Worm (Caenorhabditis elegans) whole organism, L3 larva: Measurements from ENCODE around the gene C50F7.9.

ENCODE experiments used
- R02D3.7 ChIP-seq: fragments of 150-350 bp; optimal IDR thresholded peaks from 2 replicates; lab custom pipeline; 2014; ENCODE audit warnings: missing biosample characterization, missing genetic modification characterization
- ZK546.5 ChIP-seq: sonication (generic microtip); optimal IDR thresholded peaks from 2 replicates; lab custom pipeline; 2017; ENCODE audit warnings: missing biosample characterization, missing genetic modification characterization
- aly-2 ChIP-seq: fragments of 150-350 bp; optimal IDR thresholded peaks from 2 replicates; lab custom pipeline; 2014; ENCODE audit warnings: missing biosample characterization, missing genetic modification characterization
- ama-1 ChIP-seq: fragments of 150-350 bp; optimal IDR thresholded peaks from 2 replicates; lab custom pipeline; 2018
- ceh-16 ChIP-seq: sonication (generic microtip); optimal IDR thresholded peaks from 2 replicates; lab custom pipeline; 2017; ENCODE audit warnings: missing biosample characterization, missing genetic modification characterization
- ceh-28 ChIP-seq: fragments of 150-350 bp; optimal IDR thresholded peaks from 2 replicates; lab custom pipeline; 2014; ENCODE audit warnings: missing biosample characterization, missing genetic modification reagents, missing genetic modification characterization
- ceh-82 ChIP-seq: fragments of 150-350 bp; optimal IDR thresholded peaks from 2 replicates; lab custom pipeline; 2014; ENCODE audit warnings: missing biosample characterization, missing genetic modification characterization
- ceh-9 ChIP-seq: sonication (generic microtip); optimal IDR thresholded peaks from 2 replicates; lab custom pipeline; 2018; ENCODE audit warnings: missing biosample characterization, missing genetic modification characterization
- daf-12 ChIP-seq: fragments of 150-350 bp; optimal IDR thresholded peaks from 2 replicates; lab custom pipeline; 2014; ENCODE audit warnings: missing biosample characterization, missing genetic modification reagents, missing genetic modification characterization
- egl-27 ChIP-seq: sonication (generic microtip); optimal IDR thresholded peaks from 4 replicates; lab custom pipeline; 2017; ENCODE audit warnings: missing biosample characterization, missing genetic modification reagents, missing genetic modification characterization
- elt-2 ChIP-seq: sonication (generic microtip); optimal IDR thresholded peaks from 2 replicates; lab custom pipeline; 2016; ENCODE audit warnings: missing genetic modification reagents, mild to moderate bottlenecking, missing genetic modification characterization, missing compliant biosample characterization
- elt-3 ChIP-seq, 3 experiments: fragments of 150-350 bp in 1 of 3; sonication (generic microtip) in 2 of 3; optimal IDR thresholded peaks; 2 replicates in 2 of 3; 4 replicates in 1 of 3; lab custom pipeline; 2014 to 2017; ENCODE audit warnings: missing biosample characterization in 3 of 3, missing genetic modification characterization in 3 of 3
- eor-1 ChIP-seq, 2 experiments: fragments of 150-350 bp; optimal IDR thresholded peaks; 2 replicates each; lab custom pipeline; 2014 to 2018; ENCODE audit warnings: missing biosample characterization in 2 of 2, missing genetic modification characterization in 2 of 2
- fkh-2 ChIP-seq: fragments of 150-350 bp; optimal IDR thresholded peaks from 2 replicates; lab custom pipeline; 2014; ENCODE audit warnings: missing biosample characterization, missing genetic modification reagents, missing genetic modification characterization
- fos-1 ChIP-seq: fragments of 150-350 bp; optimal IDR thresholded peaks from 2 replicates; lab custom pipeline; 2014; ENCODE audit warnings: missing biosample characterization, missing genetic modification characterization
- jun-1 ChIP-seq: fragments of 150-350 bp; optimal IDR thresholded peaks from 2 replicates; lab custom pipeline; 2014; ENCODE audit warnings: missing biosample characterization, missing genetic modification reagents, missing genetic modification characterization
- lin-39 ChIP-seq: fragments of 150-350 bp; optimal IDR thresholded peaks from 2 replicates; lab custom pipeline; 2018; ENCODE audit warnings: missing biosample characterization, missing genetic modification reagents, missing genetic modification characterization
- lsy-12 ChIP-seq: sonication (generic microtip); optimal IDR thresholded peaks from 2 replicates; lab custom pipeline; 2016; ENCODE audit warnings: mild to moderate bottlenecking, missing genetic modification characterization, missing compliant biosample characterization
- mdl-1 ChIP-seq: fragments of 150-350 bp; optimal IDR thresholded peaks from 2 replicates; lab custom pipeline; 2014; ENCODE audit warnings: missing biosample characterization, missing genetic modification characterization
- mml-1 ChIP-seq: fragments of 150-350 bp; sonication (generic microtip); optimal IDR thresholded peaks from 3 replicates; lab custom pipeline; 2014; ENCODE audit warnings: missing biosample characterization, missing genetic modification characterization
- nhr-12 ChIP-seq: fragments of 150-350 bp; optimal IDR thresholded peaks from 2 replicates; lab custom pipeline; 2014; ENCODE audit warnings: missing biosample characterization, missing genetic modification characterization
- nhr-237 ChIP-seq: fragments of 150-350 bp; optimal IDR thresholded peaks from 2 replicates; lab custom pipeline; 2014; ENCODE audit warnings: missing biosample characterization, missing genetic modification characterization
- nhr-25 ChIP-seq: sonication (generic microtip); optimal IDR thresholded peaks from 2 replicates; lab custom pipeline; 2017; ENCODE audit warnings: missing biosample characterization, missing genetic modification characterization
- nhr-43 ChIP-seq: sonication (generic microtip); optimal IDR thresholded peaks from 2 replicates; lab custom pipeline; 2016; ENCODE audit warnings: mild to moderate bottlenecking, missing genetic modification characterization, missing compliant biosample characterization; ENCODE audit not compliant: poor library complexity, severe bottlenecking
- nhr-67 ChIP-seq: fragments of 150-350 bp; optimal IDR thresholded peaks from 2 replicates; lab custom pipeline; 2014; ENCODE audit warnings: missing biosample characterization, missing genetic modification characterization
- nhr-76 ChIP-seq: fragments of 150-350 bp; sonication (generic microtip); optimal IDR thresholded peaks from 5 replicates; lab custom pipeline; 2014; ENCODE audit warnings: missing biosample characterization, missing genetic modification characterization
- nhr-77 ChIP-seq: fragments of 150-350 bp; optimal IDR thresholded peaks from 2 replicates; lab custom pipeline; 2014; ENCODE audit warnings: missing biosample characterization, missing genetic modification characterization
- pha-4 ChIP-seq: fragments of 150-350 bp; optimal IDR thresholded peaks from 2 replicates; lab custom pipeline; 2014; ENCODE audit warnings: missing biosample characterization, missing genetic modification reagents, missing genetic modification characterization
- pqm-1 ChIP-seq: fragments of 150-350 bp; optimal IDR thresholded peaks from 2 replicates; lab custom pipeline; 2017; ENCODE audit warnings: missing biosample characterization, missing genetic modification characterization, inconsistent platforms
- sea-2 ChIP-seq: fragments of 150-350 bp; sonication (generic microtip); optimal IDR thresholded peaks from 4 replicates; lab custom pipeline; 2014; ENCODE audit warnings: missing biosample characterization, missing genetic modification reagents, missing genetic modification characterization
- snpc-4 ChIP-seq: fragments of 150-350 bp; optimal IDR thresholded peaks from 2 replicates; lab custom pipeline; 2014; ENCODE audit warnings: missing biosample characterization, missing genetic modification characterization
- tbx-2 ChIP-seq: sonication (generic microtip); optimal IDR thresholded peaks from 2 replicates; lab custom pipeline; 2016; ENCODE audit warnings: mild to moderate bottlenecking, missing genetic modification characterization, missing compliant biosample characterization
- unc-39 ChIP-seq: sonication (generic microtip); optimal IDR thresholded peaks from 4 replicates; lab custom pipeline; 2017; ENCODE audit warnings: missing biosample characterization, missing genetic modification characterization
- unc-62 ChIP-seq: fragments of 150-350 bp; sonication (generic microtip); optimal IDR thresholded peaks from 4 replicates; lab custom pipeline; 2014; ENCODE audit warnings: missing biosample characterization, missing genetic modification reagents, missing genetic modification characterization
- zag-1 ChIP-seq: fragments of 150-350 bp; optimal IDR thresholded peaks from 2 replicates; lab custom pipeline; 2014; ENCODE audit warnings: missing biosample characterization, missing genetic modification characterization
- ztf-11 ChIP-seq: fragments of 150-350 bp; optimal IDR thresholded peaks from 2 replicates; lab custom pipeline; 2014; ENCODE audit warnings: missing biosample characterization, missing genetic modification characterization

Gene C50F7.9

DNA sequence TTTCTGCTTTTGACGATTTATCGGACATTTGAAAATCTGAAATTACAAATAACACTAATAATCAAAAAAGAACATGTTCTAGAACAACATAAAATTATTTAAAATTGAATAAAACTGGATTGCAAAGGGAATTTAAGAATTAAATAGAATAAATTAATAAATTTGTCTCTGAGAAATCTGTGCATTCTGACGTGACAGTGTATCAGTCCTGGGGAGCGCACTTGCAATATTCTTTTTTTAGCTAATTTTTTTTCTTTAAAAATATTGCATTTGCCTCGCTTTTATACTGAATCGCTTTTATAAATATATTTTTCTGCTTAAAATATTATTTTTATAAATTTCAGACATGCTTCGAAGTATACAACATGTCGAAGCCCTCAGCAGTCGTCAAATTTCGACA is 22.2 kb downstream of the C50F7.9 start, which contains the start of the genes mrpl-1, emc-6 and mrps-24 (continued):
- TF ChIP-seq snpc-4 (tag; lab: Kevin White, UChicago) (peak; percentile 67), nhr-25 (tag; lab: Kevin White, UChicago) (no peak), jun-1 (tag; lab: Kevin White, UChicago) (no peak), fos-1 (tag; lab: Kevin White, UChicago) (no peak), ZK546.5 (tag; lab: Kevin White, UChicago) (no peak), mdl-1 (tag; lab: Kevin White, UChicago) (no peak), nhr-76 (tag; lab: Kevin White, UChicago) (no peak), unc-39 (tag; lab: Kevin White, UChicago) (no peak), ceh-16 (tag; lab: Kevin White, UChicago) (no peak), daf-12 (tag; lab: Kevin White, UChicago) (no peak), tbx-2 (tag; lab: Kevin White, UChicago) (peak; percentile 13), elt-3 (tag; optimal IDR thresholded peaks at IDR 0.05; lab: Kevin White, UChicago) (no peak), ceh-9 (tag; lab: Kevin White, UChicago) (no peak), nhr-43 (no peak), R02D3.7 (tag; lab: Kevin White, UChicago) (no peak), lin-39 (tag; lab: Kevin White, UChicago) (no peak)

DNA sequence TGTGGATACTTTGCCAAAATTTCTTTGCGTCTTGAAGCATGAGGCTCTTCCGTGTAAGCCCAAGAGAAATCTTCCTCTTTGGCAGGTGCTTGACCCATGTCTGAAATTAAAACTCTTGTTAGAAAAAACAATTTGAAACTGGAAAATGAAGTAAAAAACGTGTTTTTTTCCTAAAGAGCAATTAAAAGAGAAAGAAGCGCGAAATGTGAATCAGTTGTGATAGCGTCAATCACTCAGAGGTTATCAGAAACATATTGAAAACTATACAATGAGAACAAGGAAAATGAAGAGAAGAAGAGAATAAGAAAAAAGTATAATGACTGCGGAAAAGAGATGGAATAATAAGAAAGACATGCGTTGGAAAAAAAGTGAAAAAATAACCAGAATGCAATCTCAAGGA is 25.1 kb downstream of the C50F7.9 start, which contains the start of gene F33D4.4:
TSS of gene F33D4.4 (minus strand) at position 101 of the 400 bp plus-strand sequence.
- TF ChIP-seq ztf-11 (tag; lab: Kevin White, UChicago): no peak
- TF ChIP-seq fos-1 (tag; lab: Kevin White, UChicago): no peak
- TF ChIP-seq unc-62: no peak
- TF ChIP-seq ceh-16 (tag; lab: Kevin White, UChicago): no peak
- TF ChIP-seq egl-27 (tag; lab: Kevin White, UChicago): no peak
- no peak for TF ChIP-seq ceh-28 (tag; lab: Kevin White, UChicago)
- no peak for TF ChIP-seq zag-1 (tag; lab: Kevin White, UChicago)
- TF ChIP-seq mml-1 (tag; lab: Kevin White, UChicago): no peak
- no peak for TF ChIP-seq nhr-12 (tag; lab: Kevin White, UChicago)
- no peak for TF ChIP-seq pha-4 (tag; lab: Kevin White, UChicago)
- no peak for TF ChIP-seq sea-2 (GFP tag; lab: Kevin White, UChicago)
- TF ChIP-seq elt-2 (tag; lab: Kevin White, UChicago): no peak
- TF ChIP-seq pqm-1: no peak
- no peak for TF ChIP-seq ama-1 (lab: Kevin White, UChicago)
- no peak for TF ChIP-seq ceh-9 (tag; lab: Kevin White, UChicago)
- no peak for TF ChIP-seq daf-12 (tag; lab: Kevin White, UChicago)
- no peak for TF ChIP-seq nhr-237
- no peak for TF ChIP-seq nhr-67 (tag; lab: Kevin White, UChicago)
- TF ChIP-seq aly-2 (tag; lab: Kevin White, UChicago): no peak

DNA sequence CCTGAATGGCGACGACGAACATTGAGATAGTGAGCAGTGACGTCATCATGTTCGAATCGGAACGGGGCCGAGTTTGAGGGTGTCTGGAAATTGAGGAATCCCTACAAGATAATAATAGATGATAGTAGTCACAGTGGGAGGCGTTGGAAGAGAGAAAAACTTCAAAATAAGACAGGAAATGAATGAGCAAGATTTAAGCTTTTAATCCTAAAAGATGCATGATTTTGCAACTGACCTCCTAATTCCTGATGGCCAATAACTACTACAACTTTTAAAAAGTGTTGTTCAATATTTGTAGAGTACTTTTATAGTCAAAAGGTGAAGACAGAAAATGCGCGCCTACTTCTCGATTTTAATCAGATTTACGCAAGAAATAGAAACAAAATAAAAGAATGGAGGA is 33.5 kb downstream of the C50F7.9 start, which contains the start of gene flp-13:
TSS of gene flp-13 (minus strand) at position 101 of the 400 bp plus-strand sequence.
- TF ChIP-seq aly-2 (tag; lab: Kevin White, UChicago) (no peak), egl-27 (tag; lab: Kevin White, UChicago) (no peak), daf-12 (tag; lab: Kevin White, UChicago) (no peak), ama-1 (lab: Kevin White, UChicago) (no peak), elt-2 (tag; lab: Kevin White, UChicago) (no peak), fkh-2 (tag; lab: Kevin White, UChicago) (no peak)

DNA sequence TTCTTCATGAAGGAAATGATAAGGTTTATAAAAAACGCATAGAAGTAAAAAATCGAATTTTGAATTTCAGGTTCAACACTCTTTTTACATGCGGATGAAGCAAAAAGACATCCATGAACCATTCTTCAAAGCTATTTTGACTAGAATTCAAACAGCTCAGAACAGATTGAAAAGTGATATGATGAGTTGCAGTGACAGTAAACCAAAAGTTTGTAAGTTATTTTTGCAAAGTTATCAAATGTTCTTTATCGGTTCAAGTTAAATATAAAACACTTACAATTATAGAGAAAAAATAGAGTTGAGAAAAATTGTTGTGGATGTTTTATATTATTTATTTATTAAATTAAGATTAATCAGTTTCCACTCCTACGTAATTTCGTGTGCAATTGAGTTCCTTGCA is 39.4 kb downstream of the C50F7.9 start:
- no peak for TF ChIP-seq nhr-25 (tag; lab: Kevin White, UChicago)
- TF ChIP-seq ZK546.5 (tag; lab: Kevin White, UChicago): no peak
- no peak for TF ChIP-seq mdl-1 (tag; lab: Kevin White, UChicago)
- no peak for TF ChIP-seq zag-1 (tag; lab: Kevin White, UChicago)
- no peak for TF ChIP-seq lsy-12 (tag; lab: Kevin White, UChicago)

DNA sequence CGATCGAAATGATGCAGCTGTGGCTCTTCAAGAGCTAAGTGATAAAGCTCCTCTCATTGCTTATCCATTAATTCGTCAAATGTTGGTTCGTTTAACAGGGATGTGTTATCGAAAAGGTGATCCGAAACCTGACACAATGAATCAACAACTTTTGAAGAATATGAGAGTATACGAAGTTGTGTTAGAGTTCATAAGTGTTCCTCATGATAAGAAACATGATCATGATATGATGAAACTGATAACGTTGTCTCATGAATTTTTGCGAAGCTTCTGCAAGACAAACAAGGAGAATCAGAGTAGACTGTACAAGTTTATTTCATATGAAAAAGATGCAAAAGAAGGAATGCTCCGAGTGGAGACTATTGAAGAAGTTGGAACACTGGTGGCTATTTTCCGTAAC is 42.5 kb downstream of the C50F7.9 start:
- no peak for TF ChIP-seq nhr-77 (tag; lab: Kevin White, UChicago)
- TF ChIP-seq pqm-1: peak; percentile 23
- TF ChIP-seq egl-27 (tag; lab: Kevin White, UChicago): no peak
- TF ChIP-seq sea-2 (GFP tag; lab: Kevin White, UChicago): no peak
- no peak for TF ChIP-seq ceh-82 (tag; lab: Kevin White, UChicago)
- peak; percentile 85 for TF ChIP-seq elt-2 (tag; lab: Kevin White, UChicago)
- TF ChIP-seq eor-1 (tag; optimal IDR thresholded peaks at IDR 0.05; lab: Kevin White, UChicago): no peak
- TF ChIP-seq aly-2 (tag; lab: Kevin White, UChicago): no peak
